Fruit fly (Drosophila melanogaster): Measurements from ENCODE around the gene plh.

The plh gene

DNA sequence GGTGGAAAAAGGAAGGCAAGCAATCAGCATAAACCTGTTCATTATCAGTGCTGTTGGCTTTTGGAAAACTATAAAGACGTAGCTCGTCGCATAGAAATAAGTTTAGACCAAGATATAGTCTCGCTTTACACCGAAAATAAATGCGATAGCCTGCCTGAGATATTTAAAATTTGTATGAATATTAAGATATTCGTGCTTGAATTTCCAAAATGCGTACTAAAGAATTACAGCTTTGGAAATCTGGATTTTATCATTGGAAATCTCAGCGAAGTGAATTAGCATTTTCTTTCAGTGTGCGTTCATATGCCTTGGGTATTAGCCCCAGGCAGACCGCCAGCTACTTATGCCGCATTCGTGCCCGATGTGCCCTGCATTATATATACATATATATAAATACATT is 678 bp downstream of the plh start (continued):
- TF ChIP-seq Dip3 (GFP tag; optimal IDR thresholded peaks at IDR 0.05) (peak; percentile 62), abd-A (tag; optimal IDR thresholded peaks at IDR 0.05) (peak; percentile 85), CG4730 (GFP tag; IDR thresholded peaks at IDR 0.05) (peak; percentile 89), Sry-β (GFP tag; optimal IDR thresholded peaks at IDR 0.05) (peak; percentile 70), CG1603 (tag; optimal IDR thresholded peaks at IDR 0.05) (peak; percentile 96), Dp (GFP tag; optimal IDR thresholded peaks at IDR 0.05) (no peak), Atf-2 (GFP tag; optimal IDR thresholded peaks at IDR 0.05) (peak; percentile 82), Nf-YB (GFP tag; optimal IDR thresholded peaks at IDR 0.05) (peak; percentile 74), ab (GFP tag; optimal IDR thresholded peaks at IDR 0.05) (peak; percentile 76), CG15601 (tag; optimal IDR thresholded peaks at IDR 0.05) (peak; percentile 91), CG14667 (GFP tag; IDR thresholded peaks at IDR 0.05) (peak; percentile 85), lola (GFP tag; optimal IDR thresholded peaks at IDR 0.05) (peak in 1 of 3 experiments; percentile 87), CG9437 (GFP tag; optimal IDR thresholded peaks at IDR 0.05) (peak; percentile 85), CG7987 (GFP tag; optimal IDR thresholded peaks at IDR 0.05) (peak; percentile 61), Eip74EF (GFP tag; optimal IDR thresholded peaks at IDR 0.05) (peak in 1 of 2 experiments; percentile 92), CG32772 (GFP tag; IDR thresholded peaks at IDR 0.05) (peak; percentile 89), sna (GFP tag; IDR thresholded peaks at IDR 0.05; ENCODE audit: partially characterized antibody) (no peak), Mrtf (GFP tag; IDR thresholded peaks at IDR 0.05) (peak; percentile 92), gcm (GFP tag; optimal IDR thresholded peaks at IDR 0.05) (peak; percentile 88), unc-4 (GFP tag; IDR thresholded peaks at IDR 0.05; ENCODE audit: partially characterized antibody) (no peak), so (GFP tag; IDR thresholded peaks at IDR 0.05) (peak; percentile 84; the same call in 2 of the 3 replicates), gfzf (GFP tag; optimal IDR thresholded peaks at IDR 0.05) (no peak), odd (GFP tag; optimal IDR thresholded peaks at IDR 0.05) (peak; percentile 89), Doc3 (GFP tag; IDR thresholded peaks at IDR 0.05; ENCODE audit: partially characterized antibody) (no peak), CG4854 (GFP tag; optimal IDR thresholded peaks at IDR 0.05) (peak; percentile 83), CG17186 (GFP tag; optimal IDR thresholded peaks at IDR 0.05) (peak; percentile 47), Spps (tag; optimal IDR thresholded peaks at IDR 0.05) (peak; percentile 82), Nf-YA (GFP tag; IDR thresholded peaks at IDR 0.05) (peak; percentile 81), CG3847 (GFP tag; IDR thresholded peaks at IDR 0.05) (peak; percentile 83), ash1 (GFP tag; optimal IDR thresholded peaks at IDR 0.05) (no peak), CG1792 (GFP tag; optimal IDR thresholded peaks at IDR 0.05) (peak; percentile 77), Ets97D (GFP tag; optimal IDR thresholded peaks at IDR 0.05) (peak; percentile 62), CG11723 (GFP tag; optimal IDR thresholded peaks at IDR 0.05) (peak; percentile 88), klu (GFP tag; IDR thresholded peaks at IDR 0.05) (peak; percentile 76), Xbp1 (GFP tag; optimal IDR thresholded peaks at IDR 0.05) (peak; percentile 94), slp2 (GFP tag; optimal IDR thresholded peaks at IDR 0.05) (peak; percentile 82), CG18599 (GFP tag; optimal IDR thresholded peaks at IDR 0.05) (peak; percentile 89), CG10543 (GFP tag; optimal IDR thresholded peaks at IDR 0.05) (peak; percentile 47), CG3838 (GFP tag; optimal IDR thresholded peaks at IDR 0.05) (peak; percentile 67), al (GFP tag; IDR thresholded peaks at IDR 0.05) (peak; percentile 61), Myb (GFP tag; optimal IDR thresholded peaks at IDR 0.05) (peak; percentile 80), CG11696 (GFP tag; IDR thresholded peaks at IDR 0.05) (peak; percentile 77), unpg (GFP tag; optimal IDR thresholded peaks at IDR 0.05) (peak; percentile 94), Doc2 (GFP tag; IDR thresholded peaks at IDR 0.05) (peak; percentile 68; the same call in 1 of the 2 replicates), CG34376 (GFP tag; optimal IDR thresholded peaks at IDR 0.05) (no peak), fd102C (GFP tag; optimal IDR thresholded peaks at IDR 0.05) (no peak), Dek (tag; optimal IDR thresholded peaks at IDR 0.05) (peak; percentile 88), sr (GFP tag; IDR thresholded peaks at IDR 0.05) (peak; percentile 42; the same call in 1 of the 3 replicates), CG12104 (GFP tag; optimal IDR thresholded peaks at IDR 0.05) (peak; percentile 84), CG9609 (GFP tag; optimal IDR thresholded peaks at IDR 0.05) (peak; percentile 81)
